Fruit fly (Drosophila melanogaster) whole organism, wandering third instar larva: ENCODE data around the gene Prtl99C.

ENCODE experiments used
- Abd-B ChIP-seq: fragments of >200 bp; optimal IDR thresholded peaks from 2 replicates; lab custom pipeline; 2017; ENCODE audit warnings: missing biosample characterization, missing genetic modification characterization
- GATAd ChIP-seq: sonication (Bioruptor generic); optimal IDR thresholded peaks from 2 replicates; lab custom pipeline; 2016; ENCODE audit warnings: missing biosample characterization, missing genetic modification characterization
- Hnf4 ChIP-seq: fragments of 200-800 bp; sonication (Bioruptor generic); optimal IDR thresholded peaks from 2 replicates; lab custom pipeline; 2016; ENCODE audit warnings: missing biosample characterization, mild to moderate bottlenecking, missing genetic modification characterization
- pan ChIP-seq: fragments of >200 bp; optimal IDR thresholded peaks from 2 replicates; lab custom pipeline; 2017
- woc ChIP-seq: sonication (Bioruptor generic); optimal IDR thresholded peaks from 2 replicates; lab custom pipeline; 2016; ENCODE audit warnings: missing biosample characterization, mild to moderate bottlenecking, missing genetic modification characterization

Gene Prtl99C

DNA sequence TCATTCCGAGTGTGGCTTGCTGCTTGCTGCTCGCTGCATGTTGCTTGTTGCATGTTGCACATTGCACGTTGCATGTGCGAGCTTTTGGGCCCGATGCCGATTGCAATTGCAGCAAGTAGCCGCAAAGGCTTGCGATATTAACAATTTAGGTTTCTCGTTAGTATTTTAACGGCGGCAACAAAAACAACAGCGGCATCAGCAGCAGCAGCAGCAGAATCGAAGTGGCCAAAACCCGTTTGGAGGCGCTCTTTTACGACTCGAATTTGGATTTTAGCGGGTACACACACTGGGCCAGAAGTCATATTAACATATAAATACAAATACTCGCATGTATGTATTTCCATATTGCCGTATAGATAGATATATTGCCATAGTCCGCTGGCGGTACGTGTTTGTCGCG lies 44.6 kb downstream of the Prtl99C start:
- TF ChIP-seq woc (GFP tag; lab: Kevin White, UChicago) (no peak), Abd-B (GFP tag; lab: Kevin White, UChicago) (no peak), pan (lab: Kevin White, UChicago) (no peak), Hnf4 (GFP tag; lab: Kevin White, UChicago) (no peak), GATAd (GFP tag; lab: Kevin White, UChicago) (no peak)
